Fruit fly (Drosophila melanogaster) whole organism, embryonic: ENCODE data around the gene CG12507.
A peak's percentile ranks its signal among the peaks of the same experiment; 100 is the strongest.

ENCODE experiments used
- Blimp-1 ChIP-seq: fragments of 200-800 bp; sonication (Bioruptor generic); optimal IDR thresholded peaks from 3 replicates; lab custom pipeline; 2018; ENCODE audit warnings: missing biosample characterization, missing genetic modification characterization, mild to moderate bottlenecking, moderate library complexity, missing genetic modification reagents
- CG11504 ChIP-seq: fragments of 200-800 bp; sonication (Bioruptor generic); optimal IDR thresholded peaks from 3 replicates; lab custom pipeline; 2019; ENCODE audit warnings: missing biosample characterization, mild to moderate bottlenecking, missing genetic modification characterization, moderate library complexity
- CG12391 ChIP-seq: fragments of 200-800 bp; sonication (Bioruptor generic); optimal IDR thresholded peaks from 3 replicates; lab custom pipeline; 2018; ENCODE audit warnings: missing biosample characterization, mild to moderate bottlenecking, missing genetic modification characterization, moderate library complexity
- CG12769 ChIP-seq: fragments of 200-800 bp; sonication (Bioruptor generic); optimal IDR thresholded peaks from 2 replicates; lab custom pipeline; 2019; ENCODE audit warnings: missing biosample characterization, mild to moderate bottlenecking, missing genetic modification characterization, moderate library complexity
- CG14965 ChIP-seq: fragments of 200-800 bp; sonication (Bioruptor generic); optimal IDR thresholded peaks from 2 replicates; lab custom pipeline; 2016; ENCODE audit warnings: missing biosample characterization, missing genetic modification characterization, borderline replicate concordance
- CG15269 ChIP-seq: fragments of 200-800 bp; sonication (Bioruptor generic); optimal IDR thresholded peaks from 2 replicates; lab custom pipeline; 2018; ENCODE audit warnings: missing biosample characterization, mild to moderate bottlenecking, missing genetic modification characterization, moderate library complexity
- CG15514 ChIP-seq: fragments of 200-800 bp; sonication (Bioruptor generic); optimal IDR thresholded peaks from 3 replicates; lab custom pipeline; 2017; ENCODE audit warnings: missing biosample characterization, missing genetic modification characterization, mild to moderate bottlenecking, moderate library complexity, missing genetic modification reagents
- CG17328 ChIP-seq: fragments of 200-800 bp; sonication (Bioruptor generic); IDR thresholded peaks from 2 replicates; pipeline ENCODE4 v1.3.6; 2022; ENCODE audit warnings: missing biosample characterization, missing genetic modification characterization
- CG17359 ChIP-seq: fragments of 200-800 bp; sonication (Bioruptor generic); optimal IDR thresholded peaks from 3 replicates; lab custom pipeline; 2018; ENCODE audit warnings: missing biosample characterization, mild to moderate bottlenecking, missing genetic modification characterization, moderate library complexity
- CG17385 ChIP-seq: fragments of 200-800 bp; sonication (Bioruptor generic); optimal IDR thresholded peaks from 3 replicates; lab custom pipeline; 2018; ENCODE audit warnings: missing biosample characterization, mild to moderate bottlenecking, missing genetic modification characterization
- CG17612 ChIP-seq: fragments of 200-800 bp; sonication (Bioruptor generic); IDR thresholded peaks from 2 replicates; pipeline ENCODE4 v1.3.6; 2022; ENCODE audit warnings: missing biosample characterization, missing genetic modification characterization
- CG17829 ChIP-seq: fragments of 200-800 bp; optimal IDR thresholded peaks from 2 replicates; lab custom pipeline; 2019; ENCODE audit warnings: missing biosample characterization, mild to moderate bottlenecking, missing genetic modification characterization, moderate library complexity
- CG18262 ChIP-seq: fragments of 200-800 bp; optimal IDR thresholded peaks from 3 replicates; lab custom pipeline; 2019; ENCODE audit warnings: missing biosample characterization, mild to moderate bottlenecking, missing genetic modification characterization, moderate library complexity
- CG2120 ChIP-seq: fragments of 200-800 bp; sonication (Bioruptor generic); optimal IDR thresholded peaks from 3 replicates; lab custom pipeline; 2016; ENCODE audit warnings: missing biosample characterization, missing genetic modification characterization
- CG2678 ChIP-seq: fragments of 200-800 bp; sonication (Bioruptor generic); optimal IDR thresholded peaks from 3 replicates; lab custom pipeline; 2019; ENCODE audit warnings: missing biosample characterization, mild to moderate bottlenecking, missing genetic modification characterization, moderate library complexity
- CG32532 ChIP-seq: fragments of 200-800 bp; sonication (Bioruptor generic); IDR thresholded peaks from 2 replicates; pipeline ENCODE4 v1.3.6; 2022; ENCODE audit warnings: missing biosample characterization, missing genetic modification characterization
- CG4404 ChIP-seq: fragments of 200-800 bp; sonication (Bioruptor generic); IDR thresholded peaks from 2 replicates; pipeline ENCODE4 v1.3.6; 2022; ENCODE audit warnings: missing biosample characterization, missing genetic modification characterization
- CG4424 ChIP-seq: fragments of 200-800 bp; sonication (Bioruptor generic); optimal IDR thresholded peaks from 3 replicates; lab custom pipeline; 2016; ENCODE audit warnings: missing biosample characterization, missing genetic modification characterization
- CG4707 ChIP-seq: fragments of 200-800 bp; sonication (Bioruptor generic); optimal IDR thresholded peaks from 2 replicates; lab custom pipeline; 2018; ENCODE audit warnings: missing biosample characterization, mild to moderate bottlenecking, missing genetic modification characterization, moderate library complexity
- CG7745 ChIP-seq: fragments of 200-800 bp; sonication (Bioruptor generic); optimal IDR thresholded peaks from 2 replicates; lab custom pipeline; 2018; ENCODE audit warnings: missing biosample characterization, mild to moderate bottlenecking, missing genetic modification characterization, moderate library complexity
- CG8388 ChIP-seq: fragments of 200-800 bp; sonication (Bioruptor generic); optimal IDR thresholded peaks from 2 replicates; lab custom pipeline; 2019; ENCODE audit warnings: missing biosample characterization, mild to moderate bottlenecking, missing genetic modification characterization, moderate library complexity
- Drgx ChIP-seq: fragments of 200-800 bp; sonication (Bioruptor generic); IDR thresholded peaks from 2 replicates; pipeline ENCODE4 v1.3.6; 2022; ENCODE audit warnings: missing biosample characterization, missing genetic modification characterization
- Fer1 ChIP-seq: fragments of 200-800 bp; sonication (Bioruptor generic); optimal IDR thresholded peaks from 2 replicates; lab custom pipeline; 2017; ENCODE audit warnings: missing biosample characterization, mild to moderate bottlenecking, missing genetic modification characterization
- Meics ChIP-seq: fragments of 200-800 bp; sonication (Bioruptor generic); optimal IDR thresholded peaks from 2 replicates; lab custom pipeline; 2017; ENCODE audit warnings: missing biosample characterization, mild to moderate bottlenecking, missing genetic modification characterization
- Ssrp ChIP-seq: fragments of 200-800 bp; sonication (Bioruptor generic); optimal IDR thresholded peaks from 2 replicates; lab custom pipeline; 2018; ENCODE audit warnings: missing biosample characterization, mild to moderate bottlenecking, missing genetic modification characterization, moderate library complexity
- Stat92E ChIP-seq, 3 experiments: fragments of >200 bp in 2 of 3; fragments of 200-800 bp in 1 of 3; sonication (Bioruptor generic) in 1 of 3; optimal IDR thresholded peaks; 2 replicates each; lab custom pipeline; 2017 to 2019; ENCODE audit warnings: missing biosample characterization in 3 of 3, missing genetic modification characterization in 3 of 3, mild to moderate bottlenecking in 1 of 3, moderate library complexity in 1 of 3
- Xbp1 ChIP-seq: fragments of 200-800 bp; sonication (Bioruptor generic); optimal IDR thresholded peaks from 3 replicates; lab custom pipeline; 2016; ENCODE audit warnings: missing biosample characterization, mild to moderate bottlenecking, missing genetic modification characterization
- Xrp1 ChIP-seq: fragments of 200-800 bp; sonication (Bioruptor generic); IDR thresholded peaks from 2 replicates; pipeline ENCODE4 v1.3.6; 2022; ENCODE audit warnings: missing biosample characterization, missing genetic modification characterization
- YL-1 ChIP-seq: fragments of 200-800 bp; sonication (Bioruptor generic); optimal IDR thresholded peaks from 3 replicates; lab custom pipeline; 2017; ENCODE audit warnings: missing biosample characterization, mild to moderate bottlenecking, missing genetic modification characterization
- amos ChIP-seq: fragments of 200-800 bp; sonication (Bioruptor generic); IDR thresholded peaks from 2 replicates; pipeline ENCODE4 v1.3.6; 2022; ENCODE audit warnings: missing biosample characterization, missing genetic modification characterization; ENCODE audit not compliant: partially characterized antibody
- chn ChIP-seq: fragments of 200-800 bp; sonication (Bioruptor generic); optimal IDR thresholded peaks from 2 replicates; lab custom pipeline; 2016; ENCODE audit warnings: missing biosample characterization, missing genetic modification characterization
- en ChIP-seq: fragments of 200-800 bp; sonication (Bioruptor generic); optimal IDR thresholded peaks from 2 replicates; lab custom pipeline; 2016; ENCODE audit warnings: missing biosample characterization, missing genetic modification characterization
- gt ChIP-seq: fragments of 200-800 bp; sonication (Bioruptor generic); IDR thresholded peaks from 2 replicates; pipeline ENCODE4 v1.3.6; 2022; ENCODE audit warnings: missing biosample characterization, missing genetic modification characterization
- h ChIP-seq: fragments of >200 bp; optimal IDR thresholded peaks from 2 replicates; lab custom pipeline; 2017
- hbn ChIP-seq: fragments of 200-800 bp; sonication (Bioruptor generic); IDR thresholded peaks from 2 replicates; pipeline ENCODE4 v1.3.6; 2022; ENCODE audit warnings: missing biosample characterization, missing genetic modification characterization; ENCODE audit not compliant: partially characterized antibody
- ind ChIP-seq: fragments of 200-800 bp; sonication (Bioruptor generic); optimal IDR thresholded peaks from 3 replicates; lab custom pipeline; 2016; ENCODE audit warnings: missing biosample characterization, missing genetic modification characterization
- jigr1 ChIP-seq: fragments of 200-800 bp; sonication (Bioruptor generic); IDR thresholded peaks from 3 replicates; pipeline ENCODE4 v1.3.6; 2022; ENCODE audit warnings: missing biosample characterization, missing genetic modification characterization
- kah ChIP-seq: fragments of 200-800 bp; sonication (Bioruptor generic); optimal IDR thresholded peaks from 2 replicates; lab custom pipeline; 2018; ENCODE audit warnings: missing biosample characterization, mild to moderate bottlenecking, missing genetic modification characterization
- lmd ChIP-seq: fragments of 200-800 bp; sonication (Bioruptor generic); IDR thresholded peaks from 2 replicates; pipeline ENCODE4 v1.3.6; 2022; ENCODE audit warnings: missing biosample characterization, missing genetic modification characterization
- nmo ChIP-seq: fragments of 200-800 bp; sonication (Bioruptor generic); optimal IDR thresholded peaks from 2 replicates; lab custom pipeline; 2018; ENCODE audit warnings: missing biosample characterization, mild to moderate bottlenecking, missing genetic modification characterization, moderate library complexity
- odd ChIP-seq: fragments of 200-800 bp; sonication (Bioruptor generic); optimal IDR thresholded peaks from 2 replicates; lab custom pipeline; 2017; ENCODE audit warnings: missing biosample characterization, mild to moderate bottlenecking, missing genetic modification characterization
- pros ChIP-seq: fragments of 200-800 bp; sonication (Bioruptor generic); optimal IDR thresholded peaks from 3 replicates; lab custom pipeline; 2019; ENCODE audit warnings: missing biosample characterization, mild to moderate bottlenecking, missing genetic modification characterization, moderate library complexity
- slbo ChIP-seq: fragments of 200-800 bp; sonication (Bioruptor generic); IDR thresholded peaks from 2 replicates; pipeline ENCODE4 v1.3.6; 2022; ENCODE audit warnings: missing biosample characterization, missing genetic modification characterization
- sqz ChIP-seq: fragments of 200-800 bp; sonication (Bioruptor generic); optimal IDR thresholded peaks from 3 replicates; lab custom pipeline; 2018; ENCODE audit warnings: missing biosample characterization, mild to moderate bottlenecking, missing genetic modification characterization
- stwl ChIP-seq: fragments of 200-800 bp; sonication (Bioruptor generic); optimal IDR thresholded peaks from 3 replicates; lab custom pipeline; 2018; ENCODE audit warnings: missing biosample characterization, mild to moderate bottlenecking, missing genetic modification characterization, moderate library complexity
- trem ChIP-seq: fragments of 200-800 bp; optimal IDR thresholded peaks from 3 replicates; lab custom pipeline; 2019; ENCODE audit warnings: missing biosample characterization, mild to moderate bottlenecking, missing genetic modification characterization, moderate library complexity
- unpg ChIP-seq: fragments of 200-800 bp; sonication (Bioruptor generic); optimal IDR thresholded peaks from 3 replicates; lab custom pipeline; 2018; ENCODE audit warnings: missing biosample characterization, mild to moderate bottlenecking, missing genetic modification characterization, moderate library complexity
- zen ChIP-seq: fragments of 200-800 bp; sonication (Bioruptor generic); optimal IDR thresholded peaks from 3 replicates; lab custom pipeline; 2018; ENCODE audit warnings: missing biosample characterization, mild to moderate bottlenecking, missing genetic modification characterization, moderate library complexity

Gene CG12507

DNA sequence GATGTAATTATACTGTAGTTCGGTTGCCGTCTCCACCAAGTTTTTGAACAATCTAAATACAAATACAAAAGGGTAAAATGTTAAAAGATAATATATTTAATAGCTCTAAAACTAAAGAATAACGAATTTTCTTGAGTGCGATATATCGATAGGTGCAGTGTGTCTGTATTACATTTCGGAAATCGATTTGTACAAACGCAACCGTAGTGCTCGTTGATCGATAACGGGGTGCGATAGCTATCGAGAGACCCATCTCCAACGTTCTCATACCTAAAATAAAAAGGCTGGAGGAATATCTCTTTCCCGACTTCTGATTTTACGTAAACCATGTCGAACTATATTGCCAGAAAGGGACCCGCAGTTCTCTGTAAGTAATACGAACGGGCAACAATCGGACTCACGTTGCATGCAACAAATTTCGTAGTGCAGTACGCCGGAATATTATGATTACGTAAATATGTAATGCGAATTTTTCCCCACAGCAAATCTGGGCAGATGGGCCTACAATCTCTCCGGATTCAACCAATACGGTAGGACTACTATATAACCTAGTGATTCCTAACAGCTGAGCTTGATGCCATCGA lies 19.8 kb upstream of the CG12507 start, which contains the start of gene UQCR-14 (continued):
- peak; percentile 82 for TF ChIP-seq YL-1 (GFP tag; lab: Kevin White, UChicago)
- TF ChIP-seq sqz (GFP tag; lab: Kevin White, UChicago) = no peak
- TF ChIP-seq hbn (GFP tag; lab: Robert Waterston, UW) = peak; percentile 97
- TF ChIP-seq CG4404 = no peak
- TF ChIP-seq en (GFP tag; lab: Kevin White, UChicago) = no peak
- no peak for TF ChIP-seq Stat92E (GFP tag; optimal IDR thresholded peaks at IDR 0.05; lab: Kevin White, UChicago)
- TF ChIP-seq zen (tag; lab: Kevin White, UChicago) = peak; percentile 5
- peak; percentile 86 for TF ChIP-seq CG15514 (GFP tag; lab: Kevin White, UChicago)
- no peak for TF ChIP-seq jigr1
- TF ChIP-seq stwl = peak; percentile 90
- no peak for TF ChIP-seq pros (GFP tag; lab: Kevin White, UChicago)
- TF ChIP-seq gt (GFP tag; lab: Robert Waterston, UW) = no peak

DNA sequence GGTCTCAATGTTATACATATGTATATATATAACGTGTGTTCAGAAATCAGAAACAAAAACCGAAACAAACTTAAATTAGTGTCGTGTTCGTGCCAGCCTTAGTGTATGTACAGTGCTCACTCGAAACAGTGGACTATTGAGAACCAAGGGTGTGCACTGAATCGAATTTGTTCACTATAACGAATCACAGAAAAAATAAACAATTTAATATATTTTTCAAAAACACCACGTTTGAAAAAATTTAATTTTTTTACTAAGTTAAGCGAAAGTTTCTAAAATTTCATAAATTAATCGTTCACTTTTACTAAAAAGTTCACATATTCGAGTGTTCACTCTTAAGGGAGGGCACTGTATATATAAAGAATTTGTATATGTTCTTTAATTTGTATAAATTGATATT lies 18.8 kb upstream of the CG12507 start:
- TF ChIP-seq kah (GFP tag; lab: Kevin White, UChicago) (no peak), unpg (peak; percentile 50), CG8388 (peak; percentile 19), amos (GFP tag; lab: Robert Waterston, UW) (no peak), slbo (GFP tag; lab: Robert Waterston, UW) (peak; percentile 55), CG7745 (no peak), CG32532 (peak; percentile 19; the same call in 1 of the 2 replicates), CG11504 (peak; percentile 51), CG17328 (GFP tag; lab: Robert Waterston, UW) (0 out of 2 replicates have a peak, but pooled peaks have one; percentile 15), CG17385 (GFP tag; lab: Kevin White, UChicago) (peak; percentile 29), h (lab: Kevin White, UChicago) (no peak), chn (GFP tag; lab: Kevin White, UChicago) (no peak), Drgx (GFP tag; lab: Robert Waterston, UW) (0 out of 2 replicates have a peak, but pooled peaks have one; percentile 11), CG18262 (tag; lab: Kevin White, UChicago) (peak; percentile 36), Meics (GFP tag; lab: Kevin White, UChicago) (peak; percentile 24), odd (GFP tag; lab: Kevin White, UChicago) (no peak), CG17359 (tag; lab: Kevin White, UChicago) (peak; percentile 20), Xrp1 (GFP tag; lab: Robert Waterston, UW) (peak; percentile 51; the same call in 1 of the 2 replicates), nmo (no peak), trem (tag; lab: Kevin White, UChicago) (peak; percentile 5), CG2678 (peak; percentile 58), CG4707 (GFP tag; lab: Kevin White, UChicago) (no peak), ind (GFP tag; lab: Kevin White, UChicago) (peak; percentile 2), Ssrp (tag; lab: Kevin White, UChicago) (peak; percentile 13), Fer1 (GFP tag; lab: Kevin White, UChicago) (peak; percentile 47), CG15269 (tag; lab: Kevin White, UChicago) (peak; percentile 48), CG17829 (tag; lab: Kevin White, UChicago) (peak; percentile 14), Blimp-1 (GFP tag; lab: Kevin White, UChicago) (peak; percentile 18), CG2120 (GFP tag; lab: Kevin White, UChicago) (peak; percentile 39), CG4424 (peak; percentile 32), lmd (GFP tag; lab: Robert Waterston, UW) (peak; percentile 14; the same call in 1 of the 2 replicates), CG12769 (tag; lab: Kevin White, UChicago) (no peak), CG14965 (GFP tag; lab: Kevin White, UChicago) (no peak), CG12391 (tag; lab: Kevin White, UChicago) (peak; percentile 42), Xbp1 (GFP tag; lab: Kevin White, UChicago) (peak; percentile 17), CG17612 (GFP tag; lab: Robert Waterston, UW) (no peak)
